Worm (Caenorhabditis elegans) whole organism, L3 larva: ENCODE data around the gene lsm-3.

Source experiments
- R02D3.7 ChIP-seq: fragments of 150-350 bp; optimal IDR thresholded peaks from 2 replicates; lab custom pipeline; 2014; ENCODE audit warnings: missing biosample characterization, missing genetic modification characterization
- ZK546.5 ChIP-seq: sonication (generic microtip); optimal IDR thresholded peaks from 2 replicates; lab custom pipeline; 2017; ENCODE audit warnings: missing biosample characterization, missing genetic modification characterization
- aly-2 ChIP-seq: fragments of 150-350 bp; optimal IDR thresholded peaks from 2 replicates; lab custom pipeline; 2014; ENCODE audit warnings: missing biosample characterization, missing genetic modification characterization
- ama-1 ChIP-seq: fragments of 150-350 bp; optimal IDR thresholded peaks from 2 replicates; lab custom pipeline; 2018
- ceh-16 ChIP-seq: sonication (generic microtip); optimal IDR thresholded peaks from 2 replicates; lab custom pipeline; 2017; ENCODE audit warnings: missing biosample characterization, missing genetic modification characterization
- ceh-82 ChIP-seq: fragments of 150-350 bp; optimal IDR thresholded peaks from 2 replicates; lab custom pipeline; 2014; ENCODE audit warnings: missing biosample characterization, missing genetic modification characterization
- ceh-9 ChIP-seq: sonication (generic microtip); optimal IDR thresholded peaks from 2 replicates; lab custom pipeline; 2018; ENCODE audit warnings: missing biosample characterization, missing genetic modification characterization
- daf-12 ChIP-seq: fragments of 150-350 bp; optimal IDR thresholded peaks from 2 replicates; lab custom pipeline; 2014; ENCODE audit warnings: missing biosample characterization, missing genetic modification reagents, missing genetic modification characterization
- egl-27 ChIP-seq: sonication (generic microtip); optimal IDR thresholded peaks from 4 replicates; lab custom pipeline; 2017; ENCODE audit warnings: missing biosample characterization, missing genetic modification reagents, missing genetic modification characterization
- egl-5 ChIP-seq: fragments of 150-350 bp; optimal IDR thresholded peaks from 2 replicates; lab custom pipeline; 2017; ENCODE audit warnings: missing biosample characterization, missing genetic modification reagents, missing genetic modification characterization, inconsistent platforms
- elt-1 ChIP-seq: fragments of 150-350 bp; optimal IDR thresholded peaks from 2 replicates; lab custom pipeline; 2014; ENCODE audit warnings: missing biosample characterization, missing genetic modification characterization
- elt-2 ChIP-seq: sonication (generic microtip); optimal IDR thresholded peaks from 2 replicates; lab custom pipeline; 2016; ENCODE audit warnings: missing genetic modification reagents, mild to moderate bottlenecking, missing genetic modification characterization, missing compliant biosample characterization
- elt-3 ChIP-seq, 3 experiments: fragments of 150-350 bp in 1 of 3; sonication (generic microtip) in 2 of 3; optimal IDR thresholded peaks; 2 replicates in 2 of 3; 4 replicates in 1 of 3; lab custom pipeline; 2014 to 2017; ENCODE audit warnings: missing biosample characterization in 3 of 3, missing genetic modification characterization in 3 of 3
- eor-1 ChIP-seq, 2 experiments: fragments of 150-350 bp; optimal IDR thresholded peaks; 2 replicates each; lab custom pipeline; 2014 to 2018; ENCODE audit warnings: missing biosample characterization in 2 of 2, missing genetic modification characterization in 2 of 2
- fkh-10 ChIP-seq: sonication (generic microtip); optimal IDR thresholded peaks from 2 replicates; lab custom pipeline; 2017; ENCODE audit warnings: missing biosample characterization, missing genetic modification reagents, missing genetic modification characterization
- fkh-2 ChIP-seq: fragments of 150-350 bp; optimal IDR thresholded peaks from 2 replicates; lab custom pipeline; 2014; ENCODE audit warnings: missing biosample characterization, missing genetic modification reagents, missing genetic modification characterization
- fos-1 ChIP-seq: fragments of 150-350 bp; optimal IDR thresholded peaks from 2 replicates; lab custom pipeline; 2014; ENCODE audit warnings: missing biosample characterization, missing genetic modification characterization
- hmg-11 ChIP-seq: sonication (generic microtip); optimal IDR thresholded peaks from 2 replicates; lab custom pipeline; 2016; ENCODE audit warnings: missing genetic modification characterization, missing compliant biosample characterization
- jun-1 ChIP-seq: fragments of 150-350 bp; optimal IDR thresholded peaks from 2 replicates; lab custom pipeline; 2014; ENCODE audit warnings: missing biosample characterization, missing genetic modification reagents, missing genetic modification characterization
- lin-15B ChIP-seq: fragments of 150-350 bp; optimal IDR thresholded peaks from 2 replicates; lab custom pipeline; 2014; ENCODE audit warnings: missing biosample characterization, missing genetic modification characterization
- lin-39 ChIP-seq: fragments of 150-350 bp; optimal IDR thresholded peaks from 2 replicates; lab custom pipeline; 2018; ENCODE audit warnings: missing biosample characterization, missing genetic modification reagents, missing genetic modification characterization
- lsy-12 ChIP-seq: sonication (generic microtip); optimal IDR thresholded peaks from 2 replicates; lab custom pipeline; 2016; ENCODE audit warnings: mild to moderate bottlenecking, missing genetic modification characterization, missing compliant biosample characterization
- mml-1 ChIP-seq: fragments of 150-350 bp; sonication (generic microtip); optimal IDR thresholded peaks from 3 replicates; lab custom pipeline; 2014; ENCODE audit warnings: missing biosample characterization, missing genetic modification characterization
- nfya-1 ChIP-seq: sonication (generic microtip); optimal IDR thresholded peaks from 2 replicates; lab custom pipeline; 2017; ENCODE audit warnings: missing genetic modification characterization, mild to moderate bottlenecking, missing compliant biosample characterization, antibody characterized with exemption, moderate library complexity; ENCODE audit not compliant: insufficient read depth
- nhr-11 ChIP-seq: fragments of 150-350 bp; optimal IDR thresholded peaks from 2 replicates; lab custom pipeline; 2014; ENCODE audit warnings: missing biosample characterization, missing genetic modification characterization
- nhr-23 ChIP-seq: fragments of 150-350 bp; optimal IDR thresholded peaks from 2 replicates; lab custom pipeline; 2014; ENCODE audit warnings: missing biosample characterization, missing genetic modification reagents, missing genetic modification characterization
- nhr-25 ChIP-seq: sonication (generic microtip); optimal IDR thresholded peaks from 2 replicates; lab custom pipeline; 2017; ENCODE audit warnings: missing biosample characterization, missing genetic modification characterization
- nhr-28 ChIP-seq: fragments of 150-350 bp; optimal IDR thresholded peaks from 2 replicates; lab custom pipeline; 2014; ENCODE audit warnings: missing biosample characterization, missing genetic modification characterization
- nhr-43 ChIP-seq: sonication (generic microtip); optimal IDR thresholded peaks from 2 replicates; lab custom pipeline; 2016; ENCODE audit warnings: mild to moderate bottlenecking, missing genetic modification characterization, missing compliant biosample characterization; ENCODE audit not compliant: poor library complexity, severe bottlenecking
- nhr-76 ChIP-seq: fragments of 150-350 bp; sonication (generic microtip); optimal IDR thresholded peaks from 5 replicates; lab custom pipeline; 2014; ENCODE audit warnings: missing biosample characterization, missing genetic modification characterization
- nhr-77 ChIP-seq: fragments of 150-350 bp; optimal IDR thresholded peaks from 2 replicates; lab custom pipeline; 2014; ENCODE audit warnings: missing biosample characterization, missing genetic modification characterization
- pha-4 ChIP-seq: fragments of 150-350 bp; optimal IDR thresholded peaks from 2 replicates; lab custom pipeline; 2014; ENCODE audit warnings: missing biosample characterization, missing genetic modification reagents, missing genetic modification characterization
- pqm-1 ChIP-seq: fragments of 150-350 bp; optimal IDR thresholded peaks from 2 replicates; lab custom pipeline; 2017; ENCODE audit warnings: missing biosample characterization, missing genetic modification characterization, inconsistent platforms
- sea-2 ChIP-seq: fragments of 150-350 bp; sonication (generic microtip); optimal IDR thresholded peaks from 4 replicates; lab custom pipeline; 2014; ENCODE audit warnings: missing biosample characterization, missing genetic modification reagents, missing genetic modification characterization
- skn-1 ChIP-seq: fragments of 150-350 bp; optimal IDR thresholded peaks from 2 replicates; lab custom pipeline; 2014; ENCODE audit warnings: missing biosample characterization, missing genetic modification characterization
- snpc-4 ChIP-seq: fragments of 150-350 bp; optimal IDR thresholded peaks from 2 replicates; lab custom pipeline; 2014; ENCODE audit warnings: missing biosample characterization, missing genetic modification characterization
- tbx-2 ChIP-seq: sonication (generic microtip); optimal IDR thresholded peaks from 2 replicates; lab custom pipeline; 2016; ENCODE audit warnings: mild to moderate bottlenecking, missing genetic modification characterization, missing compliant biosample characterization
- unc-39 ChIP-seq: sonication (generic microtip); optimal IDR thresholded peaks from 4 replicates; lab custom pipeline; 2017; ENCODE audit warnings: missing biosample characterization, missing genetic modification characterization
- unc-62 ChIP-seq: fragments of 150-350 bp; sonication (generic microtip); optimal IDR thresholded peaks from 4 replicates; lab custom pipeline; 2014; ENCODE audit warnings: missing biosample characterization, missing genetic modification reagents, missing genetic modification characterization
- zag-1 ChIP-seq: fragments of 150-350 bp; optimal IDR thresholded peaks from 2 replicates; lab custom pipeline; 2014; ENCODE audit warnings: missing biosample characterization, missing genetic modification characterization
- ztf-4 ChIP-seq: fragments of 150-350 bp; optimal IDR thresholded peaks from 2 replicates; lab custom pipeline; 2014; ENCODE audit warnings: missing biosample characterization, missing genetic modification characterization

lsm-3 gene

ce11 chrIV:13389237-13389636 lies 2.2 kb downstream of the lsm-3 start:
- no peak for TF ChIP-seq jun-1 (tag; lab: Kevin White, UChicago)
- no peak for TF ChIP-seq R02D3.7 (tag; lab: Kevin White, UChicago)
- TF ChIP-seq nhr-43 (tag; lab: Kevin White, UChicago), result peak; percentile 36

ce11 chrIV:13390770-13391169 lies 3.8 kb downstream of the lsm-3 start:
- TF ChIP-seq unc-62 (no peak), zag-1 (tag; lab: Kevin White, UChicago) (no peak), aly-2 (no peak), tbx-2 (no peak)

DNA sequence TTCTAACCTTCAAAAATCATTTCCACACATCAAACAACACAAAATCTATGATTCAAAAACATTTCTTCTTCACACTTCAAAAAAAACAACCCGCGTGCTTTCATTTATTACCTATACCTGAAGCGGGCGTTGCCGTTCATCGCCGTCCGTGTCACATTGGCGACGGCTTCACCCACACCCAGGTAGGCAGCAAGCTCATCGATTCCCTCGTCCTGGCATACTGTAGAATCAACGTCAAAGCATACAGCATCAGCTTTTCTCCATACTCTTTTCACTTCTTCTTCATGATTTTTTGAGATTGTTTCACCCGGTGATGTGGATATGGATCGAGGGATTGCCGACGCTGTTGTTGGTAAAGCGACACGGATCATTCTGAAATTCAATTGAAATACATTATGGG lies 5.2 kb downstream of the lsm-3 start:
- TF ChIP-seq elt-2 (no peak), nhr-76 (tag; lab: Kevin White, UChicago) (no peak), ama-1 (lab: Kevin White, UChicago) (peak; percentile 72), pqm-1 (no peak), nhr-11 (no peak), nfya-1 (tag; lab: Kevin White, UChicago) (no peak), daf-12 (tag; lab: Kevin White, UChicago) (no peak), mml-1 (no peak), nhr-43 (tag; lab: Kevin White, UChicago) (peak; percentile 10)

- TF ChIP-seq ceh-9 (tag; lab: Kevin White, UChicago), result no peak
- peak; percentile 7 for TF ChIP-seq nhr-43 (tag; lab: Kevin White, UChicago)
- no peak for TF ChIP-seq unc-62
- TF ChIP-seq nhr-77, result peak; percentile 7
- TF ChIP-seq tbx-2, result no peak
- TF ChIP-seq fkh-10 (GFP tag; lab: Kevin White, UChicago), result no peak
- TF ChIP-seq ztf-4 (tag; lab: Kevin White, UChicago), result peak; percentile 7
- peak; percentile 92 for TF ChIP-seq pqm-1
- peak; percentile 90 for TF ChIP-seq elt-2
- TF ChIP-seq egl-5 (tag; lab: Kevin White, UChicago), result no peak
- TF ChIP-seq unc-39 (tag; lab: Kevin White, UChicago), result no peak
- peak; percentile 9 for TF ChIP-seq nfya-1 (tag; lab: Kevin White, UChicago)
- TF ChIP-seq egl-27, result no peak
- TF ChIP-seq sea-2 (GFP tag; lab: Kevin White, UChicago), result no peak
- TF ChIP-seq nhr-23 (tag; lab: Kevin White, UChicago), result peak; percentile 87
- peak; percentile 54 for TF ChIP-seq nhr-25 (tag; lab: Kevin White, UChicago)
- no peak for TF ChIP-seq lin-39
- TF ChIP-seq mml-1, result no peak
- TF ChIP-seq ceh-16 (tag; lab: Kevin White, UChicago), result no peak
- peak in 1 of 3 experiments; percentile 7 for TF ChIP-seq elt-3 (tag; optimal IDR thresholded peaks at IDR 0.05; lab: Kevin White, UChicago)
- TF ChIP-seq jun-1 (tag; lab: Kevin White, UChicago), result peak; percentile 26
- peak; percentile 61 for TF ChIP-seq skn-1 (tag; lab: Kevin White, UChicago)
- peak; percentile 47 for TF ChIP-seq lsy-12 (tag; lab: Kevin White, UChicago)
- TF ChIP-seq nhr-28 (tag; lab: Kevin White, UChicago), result peak; percentile 17
Measured at ce11 chrIV:13393246-13393716, 6.3 kb downstream of the lsm-3 start.

DNA sequence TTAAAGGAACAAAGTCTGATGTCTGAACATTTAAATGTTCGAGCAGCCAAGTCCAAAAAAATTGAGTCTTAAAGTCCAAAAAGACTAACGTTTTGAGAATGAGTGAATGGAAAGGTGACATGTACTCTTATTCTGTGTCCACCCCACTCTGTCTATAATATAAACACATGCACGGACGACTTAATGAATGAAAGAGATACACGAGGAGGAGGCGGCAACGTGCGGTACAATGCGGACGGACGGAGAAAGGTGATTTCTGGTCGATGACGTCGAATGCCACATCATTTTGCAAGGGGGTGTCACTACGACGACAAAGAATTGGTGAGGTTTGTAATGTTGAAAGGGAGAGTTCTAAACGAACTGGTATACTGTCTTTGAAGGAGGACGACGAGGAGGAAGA lies 7.7 kb downstream of the lsm-3 start:
- TF ChIP-seq lin-15B (tag; lab: Kevin White, UChicago) (no peak), fkh-2 (tag; lab: Kevin White, UChicago) (no peak), eor-1 (tag; optimal IDR thresholded peaks at IDR 0.05; lab: Kevin White, UChicago) (no peak), fos-1 (tag; lab: Kevin White, UChicago) (no peak), pqm-1 (peak; percentile 29), nhr-23 (tag; lab: Kevin White, UChicago) (peak; percentile 7), ztf-4 (tag; lab: Kevin White, UChicago) (no peak), elt-1 (tag; lab: Kevin White, UChicago) (no peak), aly-2 (no peak), nhr-11 (no peak), ceh-82 (tag; lab: Kevin White, UChicago) (no peak), nfya-1 (tag; lab: Kevin White, UChicago) (no peak), mml-1 (no peak), ZK546.5 (tag; lab: Kevin White, UChicago) (no peak), zag-1 (tag; lab: Kevin White, UChicago) (no peak), snpc-4 (no peak), lin-39 (no peak), daf-12 (tag; lab: Kevin White, UChicago) (no peak), nhr-77 (no peak), ceh-9 (tag; lab: Kevin White, UChicago) (no peak), egl-27 (no peak), nhr-43 (tag; lab: Kevin White, UChicago) (peak; percentile 64), fkh-10 (GFP tag; lab: Kevin White, UChicago) (no peak), unc-62 (no peak), sea-2 (GFP tag; lab: Kevin White, UChicago) (no peak), elt-3 (tag; optimal IDR thresholded peaks at IDR 0.05; lab: Kevin White, UChicago) (no peak), ceh-16 (tag; lab: Kevin White, UChicago) (no peak), nhr-25 (tag; lab: Kevin White, UChicago) (peak; percentile 44), hmg-11 (tag; lab: Kevin White, UChicago) (no peak), pha-4 (tag; lab: Kevin White, UChicago) (no peak), ama-1 (lab: Kevin White, UChicago) (peak; percentile 1)
- TF ChIP-seq, all 47 proteins: peak for 5
